Fruit fly (Drosophila melanogaster) whole organism, embryonic: ENCODE results near the gene Cyp4ac2.

Experiments used
- CG42726 ChIP-seq: fragments of 200-800 bp; sonication (Bioruptor generic); IDR thresholded peaks from 2 replicates; pipeline ENCODE4 v1.3.6; 2022; ENCODE audit warnings: missing biosample characterization, missing genetic modification characterization; ENCODE audit not compliant: partially characterized antibody
- CG4282 ChIP-seq: fragments of 200-800 bp; sonication (Bioruptor generic); optimal IDR thresholded peaks from 2 replicates; lab custom pipeline; 2016; ENCODE audit warnings: missing biosample characterization, missing genetic modification characterization
- D ChIP-seq, 2 experiments: fragments of 200-800 bp in 1 of 2; fragments of >200 bp in 1 of 2; sonication (Bioruptor generic) in 1 of 2; optimal IDR thresholded peaks; 2 replicates in 1 of 2; 3 replicates in 1 of 2; lab custom pipeline; 2017; ENCODE audit warnings: mild to moderate bottlenecking in 1 of 2, missing biosample characterization in 1 of 2, missing genetic modification characterization in 1 of 2, missing genetic modification reagents in 1 of 2
- Dip2 ChIP-seq: fragments of 200-800 bp; sonication (Bioruptor generic); IDR thresholded peaks from 2 replicates; pipeline ENCODE4 v1.3.6; 2022; ENCODE audit warnings: missing biosample characterization, missing genetic modification characterization
- E2f1 ChIP-seq: fragments of 200-800 bp; sonication (Bioruptor generic); IDR thresholded peaks from 2 replicates; pipeline ENCODE4 v1.3.6; 2022; ENCODE audit warnings: missing biosample characterization, missing genetic modification characterization
- dimm ChIP-seq: fragments of 200-800 bp; sonication (Bioruptor generic); IDR thresholded peaks from 2 replicates; pipeline ENCODE4 v1.3.6; 2022; ENCODE audit warnings: missing biosample characterization, missing genetic modification characterization
- pb ChIP-seq: fragments of 200-800 bp; sonication (Bioruptor generic); optimal IDR thresholded peaks from 3 replicates; lab custom pipeline; 2016; ENCODE audit warnings: missing biosample characterization, missing genetic modification characterization
- tx ChIP-seq: fragments of 200-800 bp; sonication (Bioruptor generic); optimal IDR thresholded peaks from 2 replicates; lab custom pipeline; 2016; ENCODE audit warnings: missing biosample characterization, missing genetic modification characterization

DNA sequence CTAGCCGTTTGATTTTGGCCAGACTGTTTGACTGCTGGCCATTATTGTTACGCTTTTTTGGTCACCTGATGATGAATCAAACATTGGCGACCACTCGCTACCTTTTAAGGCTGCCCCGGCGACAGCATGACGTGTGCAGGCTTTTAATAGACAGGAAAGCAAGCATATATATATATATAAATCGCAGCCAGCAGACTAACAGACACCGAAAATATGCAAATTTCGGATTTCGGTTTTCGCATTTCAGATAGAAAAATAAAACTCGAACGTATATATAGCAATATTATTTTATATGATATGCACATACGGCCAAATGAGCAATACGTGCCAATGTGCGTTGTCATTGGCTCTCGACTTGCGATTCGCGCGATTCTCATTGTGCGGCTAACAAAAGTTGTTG, 35.4 kb upstream of the Cyp4ac2 start:
- TF ChIP-seq E2f1 (no peak), tx (GFP tag; lab: Kevin White, UChicago) (no peak), D (optimal IDR thresholded peaks at IDR 0.05; lab: Kevin White, UChicago) (no peak), D (GFP tag; optimal IDR thresholded peaks at IDR 0.05; lab: Kevin White, UChicago) (no peak), CG42726 (GFP tag; lab: Robert Waterston, UW) (no peak), Dip2 (GFP tag; lab: Robert Waterston, UW) (no peak), pb (no peak), dimm (GFP tag; lab: Robert Waterston, UW) (no peak), CG4282 (no peak)
